Fruit fly (Drosophila melanogaster) whole organism, embryonic: ENCODE data around the gene CG5808.

Experiments
- ERR ChIP-seq: fragments of 200-800 bp; sonication (Bioruptor generic); optimal IDR thresholded peaks from 2 replicates; lab custom pipeline; 2016; ENCODE audit warnings: missing biosample characterization, missing genetic modification characterization
- btn ChIP-seq: fragments of 200-800 bp; sonication (Bioruptor generic); optimal IDR thresholded peaks from 2 replicates; lab custom pipeline; 2016; ENCODE audit warnings: missing biosample characterization, missing genetic modification characterization
- chif ChIP-seq, 2 experiments: fragments of 200-800 bp; sonication (Bioruptor generic); optimal IDR thresholded peaks; 3 replicates each; lab custom pipeline; 2016; ENCODE audit warnings: missing biosample characterization in 2 of 2, missing genetic modification characterization in 2 of 2
- sim ChIP-seq: fragments of 200-800 bp; sonication (Bioruptor generic); IDR thresholded peaks from 2 replicates; pipeline ENCODE4 v1.3.6; 2022; ENCODE audit warnings: missing biosample characterization, missing genetic modification characterization

DNA sequence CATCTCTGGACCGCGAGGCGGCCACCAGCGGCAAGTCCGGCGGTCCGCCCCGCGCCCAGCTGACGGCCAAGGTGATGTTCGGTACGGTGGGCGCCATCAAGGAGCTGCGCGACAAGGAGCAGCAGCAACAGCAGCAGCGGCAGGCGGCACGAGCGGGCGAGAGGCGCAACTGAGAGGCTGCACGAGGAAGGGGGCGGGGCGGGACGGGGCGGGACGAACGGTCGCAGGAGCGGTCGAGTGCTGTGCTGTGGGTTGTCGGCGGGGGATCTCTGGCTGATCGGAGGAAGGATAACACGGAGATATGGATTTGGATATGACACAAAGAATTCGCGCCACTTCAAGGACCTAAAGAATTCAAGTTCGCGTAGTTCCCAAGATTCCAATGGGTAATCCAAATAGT lies 47.2 kb downstream of the CG5808 start:
- TF ChIP-seq ERR (GFP tag; lab: Kevin White, UChicago) = no peak
- no peak for TF ChIP-seq btn
- TF ChIP-seq sim (GFP tag; lab: Robert Waterston, UW) = no peak
- no peak for TF ChIP-seq chif (GFP tag; optimal IDR thresholded peaks at IDR 0.05; lab: Kevin White, UChicago)
